Fruit fly (Drosophila melanogaster) whole organism, adult: ENCODE results near the gene Pex5.

Experiments used
- CG1620 ChIP-seq: fragments of 200-800 bp; sonication (Bioruptor generic); optimal IDR thresholded peaks from 2 replicates; lab custom pipeline; 2016; ENCODE audit warnings: missing biosample characterization, missing genetic modification characterization
- CG5204 ChIP-seq: fragments of 200-800 bp; sonication (Bioruptor generic); optimal IDR thresholded peaks from 2 replicates; lab custom pipeline; 2016; ENCODE audit warnings: missing biosample characterization, missing genetic modification characterization
- CG7045 ChIP-seq: fragments of 200-800 bp; sonication (Bioruptor generic); optimal IDR thresholded peaks from 2 replicates; lab custom pipeline; 2017; ENCODE audit warnings: missing biosample characterization, mild to moderate bottlenecking, missing genetic modification characterization
- CG7101 ChIP-seq: fragments of 200-800 bp; sonication (Bioruptor generic); optimal IDR thresholded peaks from 2 replicates; lab custom pipeline; 2018; ENCODE audit warnings: missing biosample characterization, mild to moderate bottlenecking, missing genetic modification characterization, moderate library complexity
- Hr96 ChIP-seq: fragments of 200-800 bp; sonication (Bioruptor generic); optimal IDR thresholded peaks from 2 replicates; lab custom pipeline; 2016; ENCODE audit warnings: missing biosample characterization, missing genetic modification characterization
- cnc ChIP-seq, 2 experiments: fragments of >200 bp; optimal IDR thresholded peaks; 2 replicates each; lab custom pipeline; 2017
- kay ChIP-seq: fragments of 200-800 bp; sonication (Bioruptor generic); peaks from one replicate; lab custom pipeline; 2016; ENCODE audit warnings: missing biosample characterization, missing genetic modification characterization, borderline replicate concordance

DNA sequence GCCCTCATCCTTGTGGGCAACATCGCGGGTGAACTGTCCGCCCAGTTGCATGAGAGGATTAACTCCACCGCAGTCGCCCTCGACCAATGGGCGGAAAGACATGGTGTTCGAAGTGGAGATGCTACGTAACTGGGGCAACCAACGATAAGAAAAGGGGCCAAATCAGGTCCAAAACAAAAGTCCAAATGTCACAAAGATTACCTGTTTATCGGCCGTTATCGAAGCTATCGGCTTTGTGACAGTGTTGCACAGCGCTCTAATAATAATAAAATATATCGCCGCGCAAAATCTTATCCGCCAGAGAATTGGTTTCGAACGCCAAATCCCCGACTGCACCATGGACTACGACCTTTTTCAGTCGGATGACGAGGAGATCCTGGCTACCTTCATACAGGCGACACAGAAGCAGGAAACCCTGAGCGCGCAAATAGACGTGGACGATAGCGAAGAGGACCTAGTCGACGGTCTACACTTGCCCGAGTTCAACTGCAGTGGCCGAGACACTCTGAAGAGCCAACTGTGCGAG lies at the start of gene Pex5, which contains the start of gene CG14803:
- no peak for TF ChIP-seq Hr96 (GFP tag; lab: Kevin White, UChicago)
- no peak for TF ChIP-seq kay (GFP tag; lab: Kevin White, UChicago)
- TF ChIP-seq CG7045 (GFP tag; lab: Kevin White, UChicago) = no peak
- no peak for TF ChIP-seq cnc (optimal IDR thresholded peaks at IDR 0.05; lab: Kevin White, UChicago)
- no peak for TF ChIP-seq CG5204 (GFP tag; lab: Kevin White, UChicago)
- peak; percentile 55 for TF ChIP-seq CG7101 (tag; lab: Kevin White, UChicago)
- peak; percentile 56 for TF ChIP-seq CG1620 (GFP tag; lab: Kevin White, UChicago)
